Worm (Caenorhabditis elegans): ENCODE data around the gene C13A2.9.

C13A2.9 gene

ce11 chrV:7295270-7295669 is 31.3 kb upstream of the C13A2.9 start, which contains the start of gene F07G11.4:
F07G11.4 (minus strand) TSS chrV:7295370.
- TF ChIP-seq pqm-1 (tag; optimal IDR thresholded peaks at IDR 0.05) (no peak), hlh-13 (GFP tag; optimal IDR thresholded peaks at IDR 0.05) (no peak), sox-2 (GFP tag; IDR thresholded peaks at IDR 0.05) (no peak), K02D7.2 (tag; optimal IDR thresholded peaks at IDR 0.05) (no peak), ttx-3 (tag; optimal IDR thresholded peaks at IDR 0.05) (no peak), unc-86 (tag; optimal IDR thresholded peaks at IDR 0.05) (no peak), pax-1 (tag; optimal IDR thresholded peaks at IDR 0.05) (no peak), fkh-10 (GFP tag; optimal IDR thresholded peaks at IDR 0.05) (no peak), ceh-18 (tag; optimal IDR thresholded peaks at IDR 0.05) (no peak), mec-3 (tag; optimal IDR thresholded peaks at IDR 0.05; ENCODE audit: borderline replicate concordance) (no peak), ahr-1 (tag; optimal IDR thresholded peaks at IDR 0.05) (no peak), ceh-22 (tag; optimal IDR thresholded peaks at IDR 0.05) (no peak), hlh-15 (tag; optimal IDR thresholded peaks at IDR 0.05) (no peak), elt-2 (tag; optimal IDR thresholded peaks at IDR 0.05) (no peak), dmd-4 (tag; optimal IDR thresholded peaks at IDR 0.05; ENCODE audit: borderline replicate concordance) (no peak)

DNA sequence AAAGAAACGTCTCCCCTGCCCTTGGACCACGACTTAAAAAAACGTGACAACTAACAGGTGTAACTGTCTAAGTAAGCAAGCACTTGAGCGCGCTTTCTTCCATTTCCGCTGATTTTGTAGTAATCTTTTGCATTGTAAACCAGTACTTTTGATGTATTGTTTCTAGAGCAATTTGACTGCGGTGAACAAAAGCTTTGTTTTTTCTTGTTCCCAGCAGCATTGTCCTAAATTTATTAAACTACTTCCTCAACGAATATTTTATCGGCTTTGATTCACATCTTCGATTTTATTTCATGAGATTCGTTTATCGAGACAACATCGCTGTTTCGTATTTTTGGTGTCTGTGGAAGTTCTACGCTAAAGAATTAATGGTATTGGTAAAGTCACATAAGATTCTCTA is 24.8 kb upstream of the C13A2.9 start, which contains the start of gene C13A2.1:
Gene C13A2.1, plus strand, starts transcription at position 301 of the 400 bp plus-strand sequence.
- TF ChIP-seq che-1 (tag; optimal IDR thresholded peaks at IDR 0.05), result no peak
- TF ChIP-seq ceh-34 (tag; optimal IDR thresholded peaks at IDR 0.05), result no peak
- no peak for TF ChIP-seq C38D4.7 (GFP tag; optimal IDR thresholded peaks at IDR 0.05)
- no peak for TF ChIP-seq fkh-10 (GFP tag; optimal IDR thresholded peaks at IDR 0.05)
- no peak for TF ChIP-seq tbx-7 (tag; optimal IDR thresholded peaks at IDR 0.05)
- no peak for TF ChIP-seq sox-4 (tag; optimal IDR thresholded peaks at IDR 0.05)
- TF ChIP-seq dve-1 (tag; optimal IDR thresholded peaks at IDR 0.05), result no peak
- no peak for TF ChIP-seq F13H6.1 (tag; optimal IDR thresholded peaks at IDR 0.05)
- TF ChIP-seq lim-6 (tag; optimal IDR thresholded peaks at IDR 0.05), result no peak
- TF ChIP-seq pax-1 (tag; optimal IDR thresholded peaks at IDR 0.05), result no peak
- TF ChIP-seq ceh-24 (tag; optimal IDR thresholded peaks at IDR 0.05), result no peak
- TF ChIP-seq hlh-30 (tag; optimal IDR thresholded peaks at IDR 0.05; ENCODE audit: insufficient read depth), result no peak
- no peak for TF ChIP-seq hlh-15 (tag; optimal IDR thresholded peaks at IDR 0.05)
- TF ChIP-seq ceh-45 (GFP tag; IDR thresholded peaks at IDR 0.05), result no peak
- TF ChIP-seq zip-5 (tag; optimal IDR thresholded peaks at IDR 0.05), result no peak
- TF ChIP-seq nfya-1 (tag; optimal IDR thresholded peaks at IDR 0.05), result no peak
- no peak for TF ChIP-seq ceh-18 (tag; optimal IDR thresholded peaks at IDR 0.05)
- no peak for TF ChIP-seq pat-9 (tag; optimal IDR thresholded peaks at IDR 0.05)
- no peak for TF ChIP-seq pha-4 (tag; optimal IDR thresholded peaks at IDR 0.05)
- no peak for TF ChIP-seq pha-2 (tag; optimal IDR thresholded peaks at IDR 0.05)

ce11 chrV:7282037-7282436 is 18.1 kb upstream of the C13A2.9 start, which contains the start of gene C13A2.3:
C13A2.3 (plus strand) TSS chrV:7282337.
- TF ChIP-seq sox-4 (tag; optimal IDR thresholded peaks at IDR 0.05) (no peak), C38D4.7 (GFP tag; optimal IDR thresholded peaks at IDR 0.05) (no peak), sdc-2 (tag; optimal IDR thresholded peaks at IDR 0.05) (no peak), elt-2 (tag; optimal IDR thresholded peaks at IDR 0.05) (no peak), hlh-13 (GFP tag; optimal IDR thresholded peaks at IDR 0.05) (no peak), npax-4 (tag; optimal IDR thresholded peaks at IDR 0.05) (no peak)

DNA sequence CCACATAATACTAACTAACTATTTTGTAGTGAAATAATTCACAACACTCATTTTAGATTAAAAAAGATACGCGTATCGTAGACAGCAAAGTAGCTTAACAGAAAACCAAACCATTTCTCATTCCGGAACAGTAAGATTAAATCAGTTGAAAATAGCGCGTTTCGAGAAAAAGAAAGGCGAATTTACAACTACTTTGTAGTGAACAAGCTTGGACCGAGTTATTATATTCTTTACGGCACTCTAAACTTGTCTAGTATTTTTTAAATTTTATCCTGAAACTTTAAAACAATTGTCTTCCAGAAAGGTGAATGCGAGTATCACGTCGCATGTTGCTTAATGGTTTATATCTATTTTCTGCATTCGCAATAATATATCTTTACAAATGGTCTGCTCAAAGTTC is 15.1 kb upstream of the C13A2.9 start, which contains the start of gene C13A2.4:
Gene C13A2.4, plus strand, starts transcription at position 301 of the 400 bp plus-strand sequence.
- TF ChIP-seq T23F11.4 (GFP tag; optimal IDR thresholded peaks at IDR 0.05) (no peak), sdc-2 (tag; optimal IDR thresholded peaks at IDR 0.05) (no peak), K02D7.2 (tag; optimal IDR thresholded peaks at IDR 0.05) (no peak), ets-4 (tag; optimal IDR thresholded peaks at IDR 0.05) (no peak), elt-2 (tag; optimal IDR thresholded peaks at IDR 0.05) (no peak), dve-1 (tag; optimal IDR thresholded peaks at IDR 0.05) (no peak), hlh-8 (tag; optimal IDR thresholded peaks at IDR 0.05) (no peak), sox-2 (GFP tag; IDR thresholded peaks at IDR 0.05) (no peak), ceh-14 (tag; optimal IDR thresholded peaks at IDR 0.05) (no peak), tbx-2 (tag; optimal IDR thresholded peaks at IDR 0.05) (no peak), F13H6.1 (tag; optimal IDR thresholded peaks at IDR 0.05) (no peak), hlh-6 (tag; optimal IDR thresholded peaks at IDR 0.05) (no peak)
